Fruit fly (Drosophila melanogaster): Measurements from ENCODE around the gene CG5676.

CG5676 gene

DNA sequence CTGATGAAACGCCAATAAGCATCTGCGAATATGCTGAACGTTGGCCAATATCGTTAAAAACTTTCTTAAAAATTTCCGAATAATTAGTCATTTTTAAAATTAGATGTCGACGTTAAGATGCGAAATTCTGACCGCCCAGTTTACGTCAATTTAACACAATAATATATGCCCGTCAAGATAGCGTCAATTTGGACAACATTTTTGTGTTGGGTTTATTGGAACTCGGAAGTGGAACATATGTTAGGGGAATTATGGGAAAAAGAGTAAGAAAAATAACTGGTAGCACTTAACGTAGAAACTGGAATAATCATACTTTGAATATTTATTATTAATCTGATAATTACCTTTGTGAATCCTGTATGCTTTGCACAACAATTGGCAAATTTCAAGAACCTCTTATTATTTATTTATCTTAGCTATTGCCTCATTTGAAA lies at the start of gene CG5676:
TSS of gene CG5676 (minus strand) at position 167 of the 434 bp plus-strand sequence.
- peak; percentile 92 for TF ChIP-seq kay (GFP tag; ENCODE audit: borderline replicate concordance)
- TF ChIP-seq CG14711 (tag; optimal IDR thresholded peaks at IDR 0.05) = no peak
- no peak for TF ChIP-seq CG33017 (tag; optimal IDR thresholded peaks at IDR 0.05)
- TF ChIP-seq ovo (GFP tag; optimal IDR thresholded peaks at IDR 0.05) = no peak
- peak; percentile 51 for TF ChIP-seq bab1 (GFP tag; optimal IDR thresholded peaks at IDR 0.05)
- TF ChIP-seq CG11617 (GFP tag; optimal IDR thresholded peaks at IDR 0.05) = no peak
- TF ChIP-seq toe (GFP tag; optimal IDR thresholded peaks at IDR 0.05) = no peak

DNA sequence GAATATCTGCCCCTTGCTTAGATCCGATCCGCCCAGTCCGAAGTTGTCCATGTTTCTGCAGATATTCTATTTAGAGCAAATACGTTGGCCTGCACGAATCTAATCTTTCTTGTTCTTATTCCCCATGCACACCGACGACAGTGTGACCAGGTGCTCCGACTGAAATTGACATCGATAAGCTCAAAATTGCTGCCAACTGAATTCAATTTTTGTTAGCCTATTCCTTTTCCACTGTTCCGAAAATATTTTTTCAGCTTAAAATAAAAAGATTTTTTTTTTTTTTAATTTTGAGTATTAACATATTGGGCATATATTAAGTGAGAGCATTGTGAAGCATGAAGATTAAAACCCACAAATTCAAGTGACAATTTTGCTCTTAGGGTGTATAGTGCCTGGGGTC lies 48.1 kb upstream of the CG5676 start, which contains the start of gene nmd:
TSS of gene nmd (minus strand) at position 162 of the 400 bp plus-strand sequence.
- TF ChIP-seq pad (GFP tag; optimal IDR thresholded peaks at IDR 0.05) (no peak), CG1620 (GFP tag; optimal IDR thresholded peaks at IDR 0.05) (no peak), cnc (optimal IDR thresholded peaks at IDR 0.05) (no peak), cic (GFP tag; optimal IDR thresholded peaks at IDR 0.05) (no peak), tj (GFP tag; optimal IDR thresholded peaks at IDR 0.05) (no peak), Clk (GFP tag; optimal IDR thresholded peaks at IDR 0.05) (no peak), Crg-1 (GFP tag; optimal IDR thresholded peaks at IDR 0.05) (no peak), Hr96 (GFP tag; optimal IDR thresholded peaks at IDR 0.05) (no peak), Mnt (GFP tag; optimal IDR thresholded peaks at IDR 0.05) (peak; percentile 79), CG12768 (GFP tag; optimal IDR thresholded peaks at IDR 0.05) (no peak), bab1 (GFP tag; optimal IDR thresholded peaks at IDR 0.05) (peak; percentile 61), CG5204 (GFP tag; optimal IDR thresholded peaks at IDR 0.05) (no peak), CG7045 (GFP tag; optimal IDR thresholded peaks at IDR 0.05) (no peak), CG11617 (GFP tag; optimal IDR thresholded peaks at IDR 0.05) (no peak), CG33017 (tag; optimal IDR thresholded peaks at IDR 0.05) (peak; percentile 12), ovo (GFP tag; optimal IDR thresholded peaks at IDR 0.05) (no peak), CG7101 (tag; optimal IDR thresholded peaks at IDR 0.05) (no peak), kay (GFP tag; ENCODE audit: borderline replicate concordance) (peak; percentile 67), toe (GFP tag; optimal IDR thresholded peaks at IDR 0.05) (no peak), CG14711 (tag; optimal IDR thresholded peaks at IDR 0.05) (peak; percentile 28)

DNA sequence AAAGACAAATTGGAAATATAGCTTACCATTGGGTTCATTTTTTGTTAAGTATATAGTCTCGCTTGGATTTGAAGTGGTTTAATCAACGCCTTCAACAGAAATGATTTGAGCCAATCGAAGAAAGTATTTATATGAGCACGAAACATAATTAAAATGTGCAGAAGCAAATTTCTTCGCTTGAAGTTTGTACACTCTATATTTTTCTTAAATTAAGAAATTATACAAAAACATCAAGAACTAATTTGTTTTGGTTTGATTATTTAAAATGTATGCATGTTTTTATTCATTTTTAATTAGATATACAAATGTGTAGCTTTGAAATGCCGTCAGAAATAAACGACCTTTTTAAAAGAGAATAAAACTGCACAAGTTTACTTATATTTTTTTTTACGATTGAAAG lies 46.2 kb upstream of the CG5676 start, which contains the start of gene CG13138:
TSS of gene CG13138 (minus strand) at position 101 of the 400 bp plus-strand sequence.
- TF ChIP-seq CG5204 (GFP tag; optimal IDR thresholded peaks at IDR 0.05) (no peak), CG12768 (GFP tag; optimal IDR thresholded peaks at IDR 0.05) (no peak), CG33017 (tag; optimal IDR thresholded peaks at IDR 0.05) (no peak), CG11617 (GFP tag; optimal IDR thresholded peaks at IDR 0.05) (no peak), cnc (optimal IDR thresholded peaks at IDR 0.05) (no peak), ovo (GFP tag; optimal IDR thresholded peaks at IDR 0.05) (no peak), bab1 (GFP tag; optimal IDR thresholded peaks at IDR 0.05) (no peak), Mnt (GFP tag; optimal IDR thresholded peaks at IDR 0.05) (no peak), pad (GFP tag; optimal IDR thresholded peaks at IDR 0.05) (no peak), CG1620 (GFP tag; optimal IDR thresholded peaks at IDR 0.05) (no peak), tj (GFP tag; optimal IDR thresholded peaks at IDR 0.05) (no peak), Crg-1 (GFP tag; optimal IDR thresholded peaks at IDR 0.05) (no peak), CG7045 (GFP tag; optimal IDR thresholded peaks at IDR 0.05) (no peak), CG14711 (tag; optimal IDR thresholded peaks at IDR 0.05) (no peak), CG7101 (tag; optimal IDR thresholded peaks at IDR 0.05) (no peak), kay (GFP tag; ENCODE audit: borderline replicate concordance) (no peak), Hr96 (GFP tag; optimal IDR thresholded peaks at IDR 0.05) (no peak)

DNA sequence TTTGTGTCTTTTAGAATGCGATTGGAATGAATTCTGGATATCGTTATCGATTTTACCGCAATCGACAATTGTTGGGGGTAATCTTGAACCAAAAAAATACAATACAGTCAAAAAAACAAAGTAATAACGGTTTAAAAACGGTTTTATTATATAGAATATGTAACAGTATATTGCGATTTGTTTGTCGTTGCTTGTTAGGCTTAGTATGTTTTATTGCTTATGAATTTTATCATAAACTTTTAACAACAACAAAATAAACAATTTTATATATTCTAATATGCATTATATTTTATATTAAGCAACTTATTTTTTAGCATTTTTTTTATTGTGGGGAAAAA lies 44.1 kb upstream of the CG5676 start, which contains the start of gene CYLD:
TSS of gene CYLD (minus strand) at position 38 of the 338 bp plus-strand sequence.
- no peak for TF ChIP-seq Clk (GFP tag; optimal IDR thresholded peaks at IDR 0.05)
- TF ChIP-seq Crg-1 (GFP tag; optimal IDR thresholded peaks at IDR 0.05) = peak; percentile 5
- TF ChIP-seq Hr96 (GFP tag; optimal IDR thresholded peaks at IDR 0.05) = no peak
- TF ChIP-seq CG11617 (GFP tag; optimal IDR thresholded peaks at IDR 0.05) = peak; percentile 70
- TF ChIP-seq cic (GFP tag; optimal IDR thresholded peaks at IDR 0.05) = no peak
- TF ChIP-seq CG7101 (tag; optimal IDR thresholded peaks at IDR 0.05) = peak; percentile 73
- TF ChIP-seq CG33017 (tag; optimal IDR thresholded peaks at IDR 0.05) = peak; percentile 55
- TF ChIP-seq tj (GFP tag; optimal IDR thresholded peaks at IDR 0.05) = peak; percentile 2
- TF ChIP-seq kay (GFP tag; ENCODE audit: borderline replicate concordance) = no peak
- TF ChIP-seq ovo (GFP tag; optimal IDR thresholded peaks at IDR 0.05) = no peak
- no peak for TF ChIP-seq CG5204 (GFP tag; optimal IDR thresholded peaks at IDR 0.05)
- TF ChIP-seq CG12768 (GFP tag; optimal IDR thresholded peaks at IDR 0.05) = no peak
- TF ChIP-seq bab1 (GFP tag; optimal IDR thresholded peaks at IDR 0.05) = peak; percentile 62
- no peak for TF ChIP-seq pad (GFP tag; optimal IDR thresholded peaks at IDR 0.05)
- peak; percentile 63 for TF ChIP-seq CG14711 (tag; optimal IDR thresholded peaks at IDR 0.05)
- TF ChIP-seq CG7045 (GFP tag; optimal IDR thresholded peaks at IDR 0.05) = peak; percentile 21

DNA sequence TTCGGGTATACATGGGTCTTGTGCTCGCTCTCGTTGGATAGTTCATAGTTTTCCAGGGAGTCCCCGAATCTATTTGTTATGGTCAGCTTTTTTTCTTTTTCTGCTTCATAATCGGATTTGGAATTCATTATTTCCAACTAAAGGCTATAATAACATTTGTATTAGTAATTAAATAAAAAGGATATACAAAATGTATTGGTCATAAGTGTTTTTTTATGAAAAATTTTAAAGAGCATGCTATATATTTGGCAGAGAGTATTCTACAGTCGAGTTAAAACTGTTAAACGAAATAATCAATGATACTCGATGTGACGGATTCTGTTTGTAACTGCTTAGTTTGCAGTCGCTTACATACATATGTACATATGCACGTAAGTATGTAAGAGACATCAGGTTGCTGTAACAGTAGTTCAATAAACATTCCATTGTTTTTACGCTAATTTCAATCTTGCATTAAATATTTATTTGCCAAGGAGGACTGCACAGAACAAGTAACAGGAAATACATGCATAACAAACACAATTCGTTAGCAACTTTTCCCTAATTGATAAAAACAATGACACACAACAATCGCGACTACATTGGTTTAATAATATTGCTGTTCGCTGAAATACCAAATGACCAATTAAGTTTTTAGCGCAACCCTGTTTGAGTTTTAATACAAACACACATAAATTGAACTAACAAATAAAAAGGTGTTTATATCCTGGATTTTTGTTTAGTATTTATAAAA lies 43.6 kb upstream of the CG5676 start:
- TF ChIP-seq toe (GFP tag; optimal IDR thresholded peaks at IDR 0.05) = no peak
- peak; percentile 93 for TF ChIP-seq kay (GFP tag; ENCODE audit: borderline replicate concordance)
- no peak for TF ChIP-seq cic (GFP tag; optimal IDR thresholded peaks at IDR 0.05)
- TF ChIP-seq tj (GFP tag; optimal IDR thresholded peaks at IDR 0.05) = peak; percentile 30

DNA sequence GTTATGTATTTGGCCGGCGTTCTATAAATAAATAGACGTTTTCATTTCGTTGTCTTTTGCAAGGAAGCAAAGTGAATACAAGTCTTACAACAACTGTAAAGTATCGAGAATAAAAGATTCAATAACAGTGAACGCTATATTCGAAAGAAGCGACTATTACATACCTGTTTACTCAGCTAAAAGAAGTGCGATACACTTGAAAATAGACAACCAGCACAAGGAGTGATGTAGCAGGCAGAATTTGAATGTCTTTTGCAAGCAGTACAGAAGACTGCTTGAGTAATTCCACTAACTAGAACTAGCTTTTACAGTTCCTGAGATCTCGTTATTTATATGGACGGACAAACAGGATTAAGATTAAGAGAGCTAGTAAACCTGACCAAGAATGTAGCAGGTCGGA lies 42.6 kb upstream of the CG5676 start:
- TF ChIP-seq CG14711 (tag; optimal IDR thresholded peaks at IDR 0.05) (no peak), CG1620 (GFP tag; optimal IDR thresholded peaks at IDR 0.05) (no peak), toe (GFP tag; optimal IDR thresholded peaks at IDR 0.05) (no peak), kay (GFP tag; ENCODE audit: borderline replicate concordance) (peak; percentile 75), CG5204 (GFP tag; optimal IDR thresholded peaks at IDR 0.05) (no peak), tj (GFP tag; optimal IDR thresholded peaks at IDR 0.05) (peak; percentile 4)
